Fruit fly (Drosophila melanogaster): ENCODE results near the gene Zip71B.

Gene Zip71B

dm6 chr3L:14967691-14968538 lies 24.2 kb upstream of the Zip71B start:
- TF ChIP-seq CTCF (optimal IDR thresholded peaks at IDR 0.05): no peak
- TF ChIP-seq CG8478 (optimal IDR thresholded peaks at IDR 0.05): no peak

DNA sequence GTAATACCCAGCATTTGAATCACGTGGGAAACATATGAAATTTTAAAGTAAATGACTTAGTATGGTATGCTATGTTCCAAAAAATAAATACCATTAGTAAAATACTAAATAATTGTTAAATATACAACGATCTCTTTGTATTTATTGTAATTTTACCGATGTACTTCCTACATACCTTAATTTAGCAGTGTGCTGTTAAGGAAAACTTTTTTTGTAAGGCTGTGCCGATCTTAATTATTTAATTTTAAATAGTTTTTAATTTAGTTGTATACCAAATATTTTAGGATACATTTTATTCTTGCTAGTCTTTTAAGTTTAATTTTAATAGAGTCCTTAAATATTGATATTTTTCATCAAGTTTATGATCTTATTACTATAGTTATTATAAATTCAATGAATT lies 23.5 kb upstream of the Zip71B start:
- TF ChIP-seq CG8478 (optimal IDR thresholded peaks at IDR 0.05): no peak
- TF ChIP-seq CTCF (optimal IDR thresholded peaks at IDR 0.05): no peak

- no peak for TF ChIP-seq CTCF (optimal IDR thresholded peaks at IDR 0.05)
Observed at dm6 chr3L:14969171-14969570, 22.9 kb upstream of the Zip71B start, which contains the start of gene Tom. TSS of gene Tom (plus strand) at chr3L:14969344.

DNA sequence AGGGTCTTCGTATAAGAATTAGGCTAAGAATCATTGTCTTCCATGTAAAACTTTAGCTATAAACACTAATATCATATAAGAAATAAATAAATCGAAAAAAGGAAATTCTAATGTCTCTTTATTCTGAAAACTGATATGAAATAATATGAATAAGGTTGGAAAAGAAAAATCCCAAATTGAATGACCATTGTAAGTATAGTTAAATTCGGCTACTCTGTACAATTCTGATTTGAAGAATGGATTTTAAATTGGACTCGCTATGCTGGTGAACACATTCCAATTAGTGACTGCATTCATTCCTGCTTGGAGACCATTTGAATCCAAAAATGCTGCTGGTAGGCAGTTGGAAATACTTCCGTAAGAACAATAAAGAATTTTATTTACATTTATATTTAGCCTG lies 21.9 kb upstream of the Zip71B start:
- TF ChIP-seq CG8478 (optimal IDR thresholded peaks at IDR 0.05): no peak
- no peak for TF ChIP-seq CTCF (optimal IDR thresholded peaks at IDR 0.05)

DNA sequence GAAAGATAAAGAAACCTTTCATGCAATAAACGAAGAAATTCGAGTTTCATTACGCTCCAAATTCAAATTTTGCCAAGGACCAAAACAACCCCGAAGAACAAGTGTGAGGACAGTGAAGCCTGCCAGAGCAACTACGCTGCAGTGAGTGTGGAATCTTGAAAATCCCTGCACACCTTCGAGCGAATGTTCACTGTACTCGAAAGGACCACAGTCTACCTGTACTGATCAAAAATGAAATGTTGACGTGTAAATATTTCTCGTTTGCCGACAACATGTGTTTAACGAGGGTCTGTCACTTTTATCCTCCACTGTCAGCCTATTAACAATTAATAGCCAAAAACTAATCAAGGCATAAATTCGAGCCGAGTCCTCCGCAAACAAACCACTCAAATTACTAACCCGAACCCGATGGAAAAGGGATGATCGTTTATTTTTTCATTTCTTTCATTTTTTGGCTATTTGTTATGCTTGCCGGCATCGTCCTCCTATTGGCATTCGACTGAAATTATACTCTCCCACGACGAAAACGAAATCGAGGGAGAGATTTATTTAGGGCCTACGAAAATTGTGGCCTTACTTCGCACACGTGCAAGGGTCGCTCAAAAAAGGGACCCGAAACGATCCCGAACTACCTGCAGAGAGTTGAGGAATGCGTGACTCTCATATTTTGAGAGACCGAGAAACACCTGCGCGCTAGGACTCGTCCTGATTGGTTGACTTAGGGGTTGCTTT lies 20.0 kb upstream of the Zip71B start:
- TF ChIP-seq CTCF (optimal IDR thresholded peaks at IDR 0.05): no peak
- no peak for TF ChIP-seq CG8478 (optimal IDR thresholded peaks at IDR 0.05)

DNA sequence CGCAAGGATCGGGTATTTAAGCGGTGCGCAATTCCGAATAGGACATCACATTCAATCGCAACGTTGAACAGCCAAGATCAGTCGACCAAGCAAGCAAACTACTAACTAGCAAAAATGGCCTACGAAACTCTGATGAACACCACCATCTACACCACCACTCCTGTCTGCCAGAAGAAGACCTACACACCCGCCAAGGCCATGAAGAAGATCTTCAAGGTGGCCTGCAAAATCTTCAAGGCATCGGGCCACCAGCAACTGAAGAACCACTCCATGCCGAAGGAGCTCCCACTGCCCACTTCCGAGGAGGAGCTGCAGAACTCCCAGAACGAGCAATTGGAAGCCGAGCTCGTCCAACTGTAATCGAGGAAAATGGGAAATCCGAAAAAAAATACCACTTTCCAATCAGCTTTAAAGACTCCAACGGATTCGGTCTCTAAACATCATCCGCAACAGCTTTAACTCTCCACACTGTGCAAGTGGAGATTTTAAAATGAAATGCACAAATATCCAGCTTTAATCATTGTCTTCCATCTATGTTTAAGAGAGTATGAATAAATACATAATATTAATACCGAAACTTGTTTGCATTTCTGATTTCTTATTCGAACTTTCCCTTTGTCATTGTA lies 19.4 kb upstream of the Zip71B start, which contains the start of gene Brd:
TSS of gene Brd (plus strand) at position 43 of the 626 bp plus-strand sequence.
- TF ChIP-seq CTCF (optimal IDR thresholded peaks at IDR 0.05) (no peak), CG8478 (optimal IDR thresholded peaks at IDR 0.05) (no peak)

- TF ChIP-seq CG8478 (optimal IDR thresholded peaks at IDR 0.05): no peak
- TF ChIP-seq CTCF (optimal IDR thresholded peaks at IDR 0.05): no peak
Observed at dm6 chr3L:14973251-14973625, 18.9 kb upstream of the Zip71B start.

DNA sequence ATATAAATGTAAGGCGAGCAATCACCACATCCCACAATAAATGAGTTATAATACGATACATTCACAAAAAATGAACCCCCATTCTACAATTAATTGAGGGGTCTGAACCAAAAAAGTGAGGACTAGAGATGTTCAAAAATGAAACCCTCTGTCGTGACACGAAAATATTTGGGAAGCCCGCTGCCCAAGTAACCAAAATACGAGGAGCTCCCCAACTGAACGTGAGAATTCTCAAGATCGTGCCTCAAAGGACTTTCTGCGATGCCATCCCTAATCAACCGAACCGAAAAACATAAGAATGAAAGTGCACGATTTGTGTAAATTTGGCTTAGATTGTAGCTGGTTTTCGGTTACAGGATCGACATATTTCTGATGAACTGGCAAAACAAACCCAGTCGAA lies 17.6 kb upstream of the Zip71B start, which contains the start of gene Ocho:
TSS of gene Ocho (plus strand) at position 336 of the 400 bp plus-strand sequence.
- TF ChIP-seq CTCF (optimal IDR thresholded peaks at IDR 0.05) (no peak), CG8478 (optimal IDR thresholded peaks at IDR 0.05) (no peak)

DNA sequence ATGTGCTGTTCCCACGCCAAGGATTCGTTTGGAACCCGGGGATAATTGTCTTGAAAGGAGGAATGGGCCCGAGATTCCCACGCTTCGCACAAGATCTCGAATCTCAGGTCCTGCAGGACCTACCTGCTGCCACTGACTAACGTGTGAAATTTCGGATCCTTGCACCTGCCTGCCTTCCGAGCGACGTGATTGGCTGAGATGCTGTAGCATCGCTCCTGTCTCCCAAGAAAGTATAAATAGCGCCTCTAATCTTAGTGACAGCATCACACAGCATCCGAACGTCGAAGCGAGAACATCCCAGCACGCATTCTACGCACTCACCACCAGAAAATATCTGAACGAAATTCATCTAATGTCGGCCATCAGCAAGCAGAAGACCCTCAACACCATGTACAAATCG lies 17.1 kb upstream of the Zip71B start:
- TF ChIP-seq CTCF (optimal IDR thresholded peaks at IDR 0.05): no peak
- TF ChIP-seq CG8478 (optimal IDR thresholded peaks at IDR 0.05): no peak

DNA sequence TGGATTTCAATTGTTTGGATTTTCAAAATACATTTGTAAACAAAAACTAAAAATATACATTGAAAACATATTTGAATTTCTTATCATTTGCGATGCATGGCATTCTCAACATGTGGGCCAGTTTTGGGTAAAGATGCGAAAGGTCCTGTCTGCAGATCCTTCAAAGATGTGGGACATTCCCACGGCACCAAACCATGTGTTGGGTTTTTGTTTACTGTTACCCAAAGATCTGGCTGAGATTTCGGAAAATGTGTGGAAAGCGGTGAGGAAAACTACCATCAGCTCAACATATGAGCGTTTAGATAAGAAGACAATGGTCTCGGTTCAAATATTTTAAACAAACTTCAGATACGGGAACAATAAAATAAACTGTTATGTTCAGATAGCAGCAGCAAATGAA lies 16.1 kb upstream of the Zip71B start:
- TF ChIP-seq CG8478 (optimal IDR thresholded peaks at IDR 0.05) (no peak), CTCF (optimal IDR thresholded peaks at IDR 0.05) (no peak)

DNA sequence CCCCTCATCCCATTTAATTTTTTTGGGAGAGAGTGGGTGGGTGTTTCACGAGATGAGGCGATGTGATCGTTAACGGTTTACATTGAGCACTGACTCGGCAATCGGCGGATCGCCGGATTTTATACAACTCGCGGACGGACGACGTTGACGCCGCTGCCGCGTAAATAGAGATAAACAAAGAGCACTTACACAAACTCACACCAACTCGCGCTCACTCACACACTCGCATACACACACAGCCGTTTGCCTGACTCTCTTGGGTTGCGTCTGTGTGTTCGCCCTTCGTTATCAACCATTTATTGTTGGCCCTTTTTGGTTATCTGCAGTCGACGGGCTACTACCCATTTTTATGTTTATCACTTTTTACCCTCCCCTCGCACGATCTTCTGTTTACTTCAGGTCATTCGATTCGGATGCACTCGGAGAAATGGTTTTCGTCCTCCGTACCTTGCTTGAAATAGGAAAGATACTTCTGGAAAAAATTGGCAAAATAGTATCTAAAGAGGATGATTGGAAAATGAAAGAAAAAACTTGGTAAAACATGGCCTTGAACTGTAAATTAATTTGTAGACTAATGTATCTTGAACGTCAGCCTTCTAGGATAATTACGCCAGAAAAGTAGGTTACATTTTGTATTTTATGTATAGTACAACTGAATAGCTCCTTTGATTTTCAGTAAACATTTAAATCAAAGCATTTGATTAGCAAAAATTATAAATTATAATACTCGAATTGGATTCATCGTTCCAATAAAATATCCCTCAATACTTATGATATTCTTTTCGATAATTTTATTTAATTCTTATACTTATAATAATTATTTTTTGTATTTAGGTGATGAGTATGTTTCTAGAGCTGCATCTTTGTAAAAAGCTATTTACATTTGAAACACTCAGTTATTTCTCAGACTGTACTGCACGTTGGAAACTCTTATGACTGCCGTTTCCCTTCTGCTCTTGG lies 14.3 kb upstream of the Zip71B start:
- TF ChIP-seq CTCF (optimal IDR thresholded peaks at IDR 0.05): no peak
- TF ChIP-seq CG8478 (optimal IDR thresholded peaks at IDR 0.05): no peak

dm6 chr3L:14978496-14978894 lies 13.6 kb upstream of the Zip71B start:
- TF ChIP-seq CG8478 (optimal IDR thresholded peaks at IDR 0.05) (no peak), CTCF (optimal IDR thresholded peaks at IDR 0.05) (no peak)

dm6 chr3L:14979332-14979731 lies 12.8 kb upstream of the Zip71B start, which contains the start of gene CG3349:
TSS of gene CG3349 (plus strand) at chr3L:14979620.
- no peak for TF ChIP-seq CG8478 (optimal IDR thresholded peaks at IDR 0.05)

dm6 chr3L:14980038-14980437 lies 12.1 kb upstream of the Zip71B start:
- TF ChIP-seq CG8478 (optimal IDR thresholded peaks at IDR 0.05) (no peak), CTCF (optimal IDR thresholded peaks at IDR 0.05) (no peak)
